Worm (Caenorhabditis elegans) whole organism, L3 larva: ENCODE results near the gene str-262.

Source experiments
- R02D3.7 ChIP-seq: fragments of 150-350 bp; optimal IDR thresholded peaks from 2 replicates; lab custom pipeline; 2014; ENCODE audit warnings: missing biosample characterization, missing genetic modification characterization
- egl-27 ChIP-seq: sonication (generic microtip); optimal IDR thresholded peaks from 4 replicates; lab custom pipeline; 2017; ENCODE audit warnings: missing biosample characterization, missing genetic modification reagents, missing genetic modification characterization
- eor-1 ChIP-seq, 2 experiments: fragments of 150-350 bp; optimal IDR thresholded peaks; 2 replicates each; lab custom pipeline; 2014 to 2018; ENCODE audit warnings: missing biosample characterization in 2 of 2, missing genetic modification characterization in 2 of 2
- jun-1 ChIP-seq: fragments of 150-350 bp; optimal IDR thresholded peaks from 2 replicates; lab custom pipeline; 2014; ENCODE audit warnings: missing biosample characterization, missing genetic modification reagents, missing genetic modification characterization
- nfya-1 ChIP-seq: sonication (generic microtip); optimal IDR thresholded peaks from 2 replicates; lab custom pipeline; 2017; ENCODE audit warnings: missing genetic modification characterization, mild to moderate bottlenecking, missing compliant biosample characterization, antibody characterized with exemption, moderate library complexity; ENCODE audit not compliant: insufficient read depth
- nhr-11 ChIP-seq: fragments of 150-350 bp; optimal IDR thresholded peaks from 2 replicates; lab custom pipeline; 2014; ENCODE audit warnings: missing biosample characterization, missing genetic modification characterization
- nhr-237 ChIP-seq: fragments of 150-350 bp; optimal IDR thresholded peaks from 2 replicates; lab custom pipeline; 2014; ENCODE audit warnings: missing biosample characterization, missing genetic modification characterization
- nhr-67 ChIP-seq: fragments of 150-350 bp; optimal IDR thresholded peaks from 2 replicates; lab custom pipeline; 2014; ENCODE audit warnings: missing biosample characterization, missing genetic modification characterization
- pha-4 ChIP-seq: fragments of 150-350 bp; optimal IDR thresholded peaks from 2 replicates; lab custom pipeline; 2014; ENCODE audit warnings: missing biosample characterization, missing genetic modification reagents, missing genetic modification characterization
- unc-62 ChIP-seq: fragments of 150-350 bp; sonication (generic microtip); optimal IDR thresholded peaks from 4 replicates; lab custom pipeline; 2014; ENCODE audit warnings: missing biosample characterization, missing genetic modification reagents, missing genetic modification characterization

DNA sequence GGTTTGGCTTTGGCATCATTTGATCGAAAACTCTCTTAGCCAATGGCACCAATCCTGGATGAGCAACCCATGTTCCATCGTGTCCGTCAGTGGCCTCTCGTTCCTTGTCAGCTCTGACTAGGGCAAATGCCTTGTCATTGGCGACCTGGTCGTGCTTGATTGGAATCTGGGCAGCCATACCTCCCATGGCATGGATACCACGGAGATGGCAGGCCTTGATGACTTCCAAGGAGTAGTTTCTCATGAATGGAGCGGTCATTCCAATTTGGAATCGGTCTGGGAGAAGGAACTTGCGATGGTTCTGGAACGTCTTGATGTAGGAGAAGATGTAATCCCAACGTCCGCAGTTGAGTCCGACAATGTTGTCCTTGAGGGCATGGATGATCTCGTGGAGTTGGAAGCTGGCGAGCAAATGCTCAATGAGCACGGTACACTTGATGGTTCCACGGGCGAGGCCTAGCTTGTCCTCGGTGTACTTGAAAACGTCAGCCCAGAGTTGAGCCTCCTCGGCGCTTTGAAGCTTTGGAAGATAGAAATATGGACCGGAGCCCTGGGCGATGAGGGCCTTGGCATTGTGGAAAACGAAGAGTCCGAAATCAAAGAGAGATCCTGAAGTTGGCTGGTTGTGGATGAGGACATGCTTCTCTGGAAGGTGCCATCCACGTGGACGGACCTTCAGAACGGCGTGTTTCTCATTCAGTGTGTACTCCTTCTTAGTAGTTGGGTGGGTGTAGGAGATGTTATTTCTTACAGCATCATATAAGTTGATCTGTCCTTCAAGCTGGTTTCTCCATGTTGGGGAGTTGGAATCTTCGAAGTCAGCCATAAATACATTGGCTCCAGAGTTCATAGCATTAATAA is 27.4 kb downstream of the str-262 start:
- TF ChIP-seq pha-4 (tag; lab: Kevin White, UChicago) (peak; percentile 27), R02D3.7 (no peak), eor-1 (tag; optimal IDR thresholded peaks at IDR 0.05; lab: Kevin White, UChicago) (no peak), unc-62 (GFP tag; lab: Kevin White, UChicago) (no peak), egl-27 (no peak), nfya-1 (tag; lab: Kevin White, UChicago) (no peak), jun-1 (tag; lab: Kevin White, UChicago) (no peak), nhr-11 (tag; lab: Kevin White, UChicago) (no peak), nhr-237 (no peak), nhr-67 (tag; lab: Kevin White, UChicago) (no peak)
